Fruit fly (Drosophila melanogaster) whole organism, embryonic: ENCODE data around the gene velo.

Source experiments
- Aef1 ChIP-seq: fragments of 200-800 bp; sonication (Bioruptor generic); IDR thresholded peaks from 3 replicates; pipeline ENCODE4 v1.3.6; 2022; ENCODE audit warnings: missing biosample characterization, missing genetic modification characterization
- Antp ChIP-seq: fragments of 200-800 bp; sonication (Bioruptor generic); optimal IDR thresholded peaks from 3 replicates; lab custom pipeline; 2016; ENCODE audit warnings: missing biosample characterization, missing genetic modification characterization
- Asciz ChIP-seq: fragments of 200-800 bp; sonication (Bioruptor generic); optimal IDR thresholded peaks from 2 replicates; lab custom pipeline; 2017; ENCODE audit warnings: missing biosample characterization, mild to moderate bottlenecking, missing genetic modification characterization, missing genetic modification reagents
- CG12104 ChIP-seq: fragments of 200-800 bp; sonication (Bioruptor generic); optimal IDR thresholded peaks from 3 replicates; lab custom pipeline; 2016; ENCODE audit warnings: missing biosample characterization, missing genetic modification characterization
- CG12155 ChIP-seq: fragments of 200-800 bp; sonication (Bioruptor generic); optimal IDR thresholded peaks from 3 replicates; lab custom pipeline; 2016; ENCODE audit warnings: missing biosample characterization, missing genetic modification characterization
- CG13894 ChIP-seq: fragments of 200-800 bp; sonication (Bioruptor generic); optimal IDR thresholded peaks from 3 replicates; lab custom pipeline; 2018; ENCODE audit warnings: missing biosample characterization, mild to moderate bottlenecking, missing genetic modification characterization, moderate library complexity
- CG1529 ChIP-seq: fragments of 200-800 bp; sonication (Bioruptor generic); optimal IDR thresholded peaks from 3 replicates; lab custom pipeline; 2018; ENCODE audit warnings: missing biosample characterization, missing genetic modification characterization
- CG17359 ChIP-seq: fragments of 200-800 bp; sonication (Bioruptor generic); optimal IDR thresholded peaks from 3 replicates; lab custom pipeline; 2018; ENCODE audit warnings: missing biosample characterization, mild to moderate bottlenecking, missing genetic modification characterization, moderate library complexity
- CG2678 ChIP-seq: fragments of 200-800 bp; sonication (Bioruptor generic); optimal IDR thresholded peaks from 3 replicates; lab custom pipeline; 2019; ENCODE audit warnings: missing biosample characterization, mild to moderate bottlenecking, missing genetic modification characterization, moderate library complexity
- CG2712 ChIP-seq: fragments of 200-800 bp; optimal IDR thresholded peaks from 3 replicates; lab custom pipeline; 2019; ENCODE audit warnings: missing biosample characterization, mild to moderate bottlenecking, missing genetic modification characterization, moderate library complexity
- CG31388 ChIP-seq: fragments of 200-800 bp; sonication (Bioruptor generic); optimal IDR thresholded peaks from 2 replicates; lab custom pipeline; 2016; ENCODE audit warnings: missing biosample characterization, missing genetic modification characterization
- CG32532 ChIP-seq: fragments of 200-800 bp; sonication (Bioruptor generic); IDR thresholded peaks from 2 replicates; pipeline ENCODE4 v1.3.6; 2022; ENCODE audit warnings: missing biosample characterization, missing genetic modification characterization
- CG3847 ChIP-seq: fragments of 200-800 bp; sonication (Bioruptor generic); IDR thresholded peaks from 2 replicates; pipeline ENCODE4 v1.3.6; 2022; ENCODE audit warnings: missing biosample characterization, missing genetic modification characterization
- CG4328 ChIP-seq: fragments of 200-800 bp; sonication (Bioruptor generic); optimal IDR thresholded peaks from 3 replicates; lab custom pipeline; 2017; ENCODE audit warnings: missing biosample characterization, missing genetic modification reagents, missing genetic modification characterization
- CG43689 ChIP-seq: fragments of 200-800 bp; sonication (Bioruptor generic); IDR thresholded peaks from 2 replicates; pipeline ENCODE4 v1.3.6; 2022; ENCODE audit warnings: missing biosample characterization, missing genetic modification characterization
- CG7987 ChIP-seq: fragments of 200-800 bp; sonication (Bioruptor generic); optimal IDR thresholded peaks from 2 replicates; lab custom pipeline; 2018; ENCODE audit warnings: missing biosample characterization, mild to moderate bottlenecking, missing genetic modification characterization, moderate library complexity
- Camta ChIP-seq: fragments of 200-800 bp; sonication (Bioruptor generic); optimal IDR thresholded peaks from 2 replicates; lab custom pipeline; 2016; ENCODE audit warnings: missing biosample characterization, missing genetic modification characterization
- CoRest ChIP-seq: fragments of 200-800 bp; sonication (Bioruptor generic); optimal IDR thresholded peaks from 3 replicates; lab custom pipeline; 2018; ENCODE audit warnings: missing biosample characterization, mild to moderate bottlenecking, missing genetic modification characterization, moderate library complexity
- D ChIP-seq, 2 experiments: fragments of 200-800 bp in 1 of 2; fragments of >200 bp in 1 of 2; sonication (Bioruptor generic) in 1 of 2; optimal IDR thresholded peaks; 2 replicates in 1 of 2; 3 replicates in 1 of 2; lab custom pipeline; 2017; ENCODE audit warnings: mild to moderate bottlenecking in 1 of 2, missing biosample characterization in 1 of 2, missing genetic modification characterization in 1 of 2, missing genetic modification reagents in 1 of 2
- Fer3 ChIP-seq: fragments of 200-800 bp; sonication (Bioruptor generic); optimal IDR thresholded peaks from 2 replicates; lab custom pipeline; 2018; ENCODE audit warnings: missing biosample characterization, mild to moderate bottlenecking, missing genetic modification characterization, moderate library complexity
- H2.0 ChIP-seq: fragments of 200-800 bp; sonication (Bioruptor generic); IDR thresholded peaks from 2 replicates; pipeline ENCODE4 v1.3.6; 2022; ENCODE audit warnings: missing biosample characterization, missing genetic modification characterization
- HLH4C ChIP-seq: fragments of 200-800 bp; sonication (Bioruptor generic); IDR thresholded peaks from 3 replicates; pipeline ENCODE4 v1.3.6; 2022; ENCODE audit warnings: missing biosample characterization, missing genetic modification characterization; ENCODE audit not compliant: partially characterized antibody
- Mes4 ChIP-seq: fragments of 200-800 bp; sonication (Bioruptor generic); optimal IDR thresholded peaks from 2 replicates; lab custom pipeline; 2016; ENCODE audit warnings: missing biosample characterization, missing genetic modification characterization
- NfI ChIP-seq: fragments of 200-800 bp; sonication (Bioruptor generic); optimal IDR thresholded peaks from 3 replicates; lab custom pipeline; 2018; ENCODE audit warnings: missing biosample characterization, mild to moderate bottlenecking, missing genetic modification characterization, moderate library complexity
- Oli ChIP-seq: fragments of 200-800 bp; sonication (Bioruptor generic); optimal IDR thresholded peaks from 2 replicates; lab custom pipeline; 2018; ENCODE audit warnings: missing biosample characterization, mild to moderate bottlenecking, missing genetic modification characterization, moderate library complexity
- PHDP ChIP-seq: fragments of 200-800 bp; sonication (Bioruptor generic); optimal IDR thresholded peaks from 3 replicates; lab custom pipeline; 2018; ENCODE audit warnings: missing biosample characterization, mild to moderate bottlenecking, missing genetic modification characterization, moderate library complexity
- Rfx ChIP-seq: fragments of 200-800 bp; sonication (Bioruptor generic); IDR thresholded peaks from 2 replicates; pipeline ENCODE4 v1.3.6; 2022; ENCODE audit warnings: missing biosample characterization, missing genetic modification characterization
- abd-A ChIP-seq: fragments of 200-800 bp; sonication (Bioruptor generic); optimal IDR thresholded peaks from 3 replicates; lab custom pipeline; 2019; ENCODE audit warnings: missing biosample characterization, mild to moderate bottlenecking, missing genetic modification characterization, moderate library complexity
- ap ChIP-seq: fragments of 200-800 bp; sonication (Bioruptor generic); IDR thresholded peaks from 2 replicates; pipeline ENCODE4 v1.3.6; 2022; ENCODE audit warnings: missing biosample characterization, missing genetic modification characterization
- chinmo ChIP-seq: fragments of 200-800 bp; sonication (Bioruptor generic); IDR thresholded peaks from 4 replicates; pipeline ENCODE4 v1.3.6; 2022; ENCODE audit warnings: missing biosample characterization, missing genetic modification characterization; ENCODE audit not compliant: partially characterized antibody
- crc ChIP-seq: fragments of 200-800 bp; sonication (Bioruptor generic); optimal IDR thresholded peaks from 2 replicates; lab custom pipeline; 2016; ENCODE audit warnings: missing biosample characterization, missing genetic modification characterization
- croc ChIP-seq: fragments of 200-800 bp; sonication (Bioruptor generic); conservative IDR thresholded peaks from 3 replicates; pipeline ENCODE4 v1.3.6; 2022; ENCODE audit warnings: missing biosample characterization, missing genetic modification characterization
- crol ChIP-seq: fragments of 200-800 bp; sonication (Bioruptor generic); IDR thresholded peaks from 2 replicates; pipeline ENCODE4 v1.3.6; 2022; ENCODE audit warnings: missing biosample characterization, missing genetic modification characterization
- danr ChIP-seq: fragments of 200-800 bp; sonication (Bioruptor generic); IDR thresholded peaks from 2 replicates; pipeline ENCODE4 v1.3.6; 2022; ENCODE audit warnings: missing biosample characterization, missing genetic modification characterization
- dmrt99B ChIP-seq: fragments of 200-800 bp; sonication (Bioruptor generic); optimal IDR thresholded peaks from 2 replicates; lab custom pipeline; 2018; ENCODE audit warnings: missing biosample characterization, mild to moderate bottlenecking, missing genetic modification characterization, moderate library complexity
- esg ChIP-seq: fragments of 200-800 bp; sonication (Bioruptor generic); conservative IDR thresholded peaks from 2 replicates; pipeline ENCODE4 v1.3.6; 2022; ENCODE audit warnings: missing biosample characterization, missing genetic modification characterization
- insv ChIP-seq, 2 experiments: fragments of 200-800 bp; sonication (Bioruptor generic); optimal IDR thresholded peaks; 3 replicates each; lab custom pipeline; 2016 to 2018; ENCODE audit warnings: missing biosample characterization in 2 of 2, missing genetic modification characterization in 2 of 2
- lilli ChIP-seq: fragments of 200-800 bp; sonication (Bioruptor generic); optimal IDR thresholded peaks from 3 replicates; lab custom pipeline; 2016; ENCODE audit warnings: missing biosample characterization, missing genetic modification characterization
- pho ChIP-seq: fragments of 200-800 bp; sonication (Bioruptor generic); optimal IDR thresholded peaks from 2 replicates; lab custom pipeline; 2016; ENCODE audit warnings: missing biosample characterization, missing genetic modification characterization
- rib ChIP-seq: fragments of 200-800 bp; sonication (Bioruptor generic); IDR thresholded peaks from 2 replicates; pipeline ENCODE4 v1.3.6; 2022; ENCODE audit warnings: missing biosample characterization, missing genetic modification characterization
- row ChIP-seq: fragments of 200-800 bp; sonication (Bioruptor generic); IDR thresholded peaks from 3 replicates; pipeline ENCODE4 v1.3.6; 2022; ENCODE audit warnings: missing biosample characterization, missing genetic modification characterization
- salm ChIP-seq: fragments of 200-800 bp; sonication (Bioruptor generic); optimal IDR thresholded peaks from 2 replicates; lab custom pipeline; 2018; ENCODE audit warnings: missing biosample characterization, mild to moderate bottlenecking, missing genetic modification characterization
- sd ChIP-seq: fragments of 200-800 bp; sonication (Bioruptor generic); optimal IDR thresholded peaks from 3 replicates; lab custom pipeline; 2018; ENCODE audit warnings: missing biosample characterization, mild to moderate bottlenecking, missing genetic modification characterization, moderate library complexity
- sob ChIP-seq: fragments of 200-800 bp; sonication (Bioruptor generic); IDR thresholded peaks from 2 replicates; pipeline ENCODE4 v1.3.6; 2022; ENCODE audit warnings: missing biosample characterization, missing genetic modification characterization
- stc ChIP-seq: fragments of 200-800 bp; sonication (Bioruptor generic); IDR thresholded peaks from 2 replicates; pipeline ENCODE4 v1.3.6; 2022; ENCODE audit warnings: missing biosample characterization, missing genetic modification characterization
- sug ChIP-seq: fragments of 200-800 bp; optimal IDR thresholded peaks from 2 replicates; lab custom pipeline; 2019; ENCODE audit warnings: missing biosample characterization, mild to moderate bottlenecking, missing genetic modification characterization, moderate library complexity
- toy ChIP-seq: fragments of 200-800 bp; sonication (Bioruptor generic); IDR thresholded peaks from 2 replicates; pipeline ENCODE4 v1.3.6; 2022; ENCODE audit warnings: missing biosample characterization, missing genetic modification characterization

The velo gene

dm6 chr3L:6706723-6707591 lies 45.6 kb downstream of the velo start (continued):
- TF ChIP-seq CG12155 (no peak), CG2712 (tag; lab: Kevin White, UChicago) (peak; percentile 10), toy (GFP tag; lab: Robert Waterston, UW) (no peak), Aef1 (GFP tag; lab: Robert Waterston, UW) (no peak), Antp (GFP tag; lab: Kevin White, UChicago) (no peak), CG3847 (GFP tag; lab: Robert Waterston, UW) (no peak), stc (GFP tag; lab: Robert Waterston, UW) (0 out of 2 replicates have a peak, but pooled peaks have one; percentile 35), danr (GFP tag; lab: Robert Waterston, UW) (0 out of 2 replicates have a peak, but pooled peaks have one; percentile 41), crc (GFP tag; lab: Kevin White, UChicago) (no peak), crol (GFP tag; lab: Robert Waterston, UW) (0 out of 2 replicates have a peak, but pooled peaks have one; percentile 19), Rfx (GFP tag; lab: Robert Waterston, UW) (peak; percentile 46), CG32532 (GFP tag; lab: Robert Waterston, UW) (0 out of 2 replicates have a peak, but pooled peaks have one; percentile 12), Mes4 (GFP tag; lab: Kevin White, UChicago) (no peak), CG12104 (no peak), HLH4C (GFP tag; lab: Robert Waterston, UW) (no peak), lilli (GFP tag; lab: Kevin White, UChicago) (peak; percentile 13), abd-A (tag; lab: Kevin White, UChicago) (peak; percentile 0), H2.0 (GFP tag; lab: Robert Waterston, UW) (no peak), D (optimal IDR thresholded peaks at IDR 0.05; lab: Kevin White, UChicago) (no peak), D (GFP tag; optimal IDR thresholded peaks at IDR 0.05; lab: Kevin White, UChicago) (no peak), CG1529 (GFP tag; lab: Kevin White, UChicago) (no peak), CG7987 (no peak), pho (GFP tag; lab: Kevin White, UChicago) (peak; percentile 8), CG17359 (tag; lab: Kevin White, UChicago) (peak; percentile 20), sob (no peak), CoRest (tag; lab: Kevin White, UChicago) (peak; percentile 35), Oli (peak; percentile 13), CG13894 (tag; lab: Kevin White, UChicago) (no peak), salm (tag; lab: Kevin White, UChicago) (no peak), Camta (GFP tag; lab: Kevin White, UChicago) (no peak), rib (GFP tag; lab: Robert Waterston, UW) (no peak), NfI (GFP tag; lab: Kevin White, UChicago) (peak; percentile 30), CG4328 (peak; percentile 42), Asciz (GFP tag; lab: Kevin White, UChicago) (peak; percentile 16), CG2678 (tag; lab: Kevin White, UChicago) (peak; percentile 48), dmrt99B (tag; lab: Kevin White, UChicago) (peak; percentile 36), row (GFP tag; lab: Robert Waterston, UW) (peak; percentile 39; the same call in 2 of the 3 replicates), sug (tag; lab: Kevin White, UChicago) (peak; percentile 11), CG43689 (GFP tag; lab: Robert Waterston, UW) (no peak), PHDP (no peak), ap (GFP tag; lab: Robert Waterston, UW) (no peak), croc (GFP tag; lab: Robert Waterston, UW) (no peak), sd (peak; percentile 93), CG31388 (no peak), insv (GFP tag; optimal IDR thresholded peaks at IDR 0.05; lab: Kevin White, UChicago) (no peak), esg (GFP tag; lab: Robert Waterston, UW) (peak; percentile 11; the same call in 1 of the 2 replicates), chinmo (GFP tag; lab: Robert Waterston, UW) (0 out of 4 replicates have a peak, but pooled peaks have one; percentile 42), Fer3 (peak; percentile 30)
